Fruit fly (Drosophila melanogaster) Kc167 (cell line): ENCODE results near the gene atk.

Source experiments
- Myc ChIP-seq: fragments of >200 bp; optimal IDR thresholded peaks from 2 replicates; lab custom pipeline; 2017; ENCODE audit warnings: missing external identifiers
- Sin3A ChIP-seq: fragments of >200 bp; optimal IDR thresholded peaks from 2 replicates; lab custom pipeline; 2018; ENCODE audit warnings: missing external identifiers
- h ChIP-seq: fragments of >200 bp; optimal IDR thresholded peaks from 3 replicates; lab custom pipeline; 2018; ENCODE audit warnings: missing external identifiers
- insv ChIP-seq: fragments of >200 bp; optimal IDR thresholded peaks from 3 replicates; lab custom pipeline; 2018; ENCODE audit warnings: missing external identifiers
- psq ChIP-seq: fragments of >200 bp; optimal IDR thresholded peaks from 2 replicates; lab custom pipeline; 2017; ENCODE audit warnings: missing external identifiers
- ttk ChIP-seq: sonication (Bioruptor generic); optimal IDR thresholded peaks from 2 replicates; lab custom pipeline; 2017; ENCODE audit warnings: missing external identifiers

The atk gene

DNA sequence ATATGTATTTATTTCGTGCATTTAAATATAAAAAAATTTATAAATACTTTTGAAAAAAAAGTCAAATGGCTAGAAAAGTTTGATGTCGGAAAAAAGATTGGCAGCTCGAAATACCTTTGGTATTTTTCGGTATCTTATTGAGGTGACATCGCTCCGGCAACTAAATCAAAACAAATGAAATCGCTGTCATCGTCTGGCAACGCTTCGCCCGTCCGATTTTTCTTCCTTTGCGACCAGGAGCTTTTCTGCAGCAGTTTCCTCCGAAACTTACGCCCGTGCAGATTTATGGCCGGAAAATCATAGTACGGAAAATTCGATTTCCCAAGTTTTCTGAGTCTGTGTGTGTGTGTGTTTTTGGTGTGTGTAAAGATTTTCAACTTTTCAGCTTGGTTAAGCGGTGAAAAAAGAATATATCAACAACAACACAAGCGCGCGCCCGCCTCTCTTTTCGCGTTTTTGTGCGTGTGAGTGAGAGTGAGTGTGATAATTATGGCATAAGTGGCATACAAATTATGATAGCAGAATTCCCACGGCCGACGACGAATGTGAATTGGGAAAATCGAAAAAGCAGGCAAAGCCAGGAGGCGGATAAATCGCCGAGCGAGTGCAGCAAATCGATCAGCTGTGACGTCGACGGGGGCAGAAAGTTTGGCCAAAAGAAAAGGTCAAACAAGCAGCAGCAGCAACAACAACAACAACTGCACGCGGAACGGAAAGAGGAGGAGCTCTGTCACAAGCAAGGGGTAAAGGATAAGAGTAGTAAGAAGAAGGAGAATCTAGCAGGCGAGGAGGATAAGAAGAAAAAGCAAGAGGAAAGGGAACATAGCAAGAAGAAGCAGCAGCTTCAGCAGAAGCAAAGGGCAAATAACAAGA lies 32.7 kb upstream of the atk start, which contains the start of gene CG32425:
TSS of gene CG32425 (plus strand) at position 200 of the 873 bp plus-strand sequence.
- TF ChIP-seq ttk (lab: Kevin White, UChicago) (no peak), Myc (no peak), insv (lab: Kevin White, UChicago) (no peak), Sin3A (lab: Kevin White, UChicago) (no peak)

DNA sequence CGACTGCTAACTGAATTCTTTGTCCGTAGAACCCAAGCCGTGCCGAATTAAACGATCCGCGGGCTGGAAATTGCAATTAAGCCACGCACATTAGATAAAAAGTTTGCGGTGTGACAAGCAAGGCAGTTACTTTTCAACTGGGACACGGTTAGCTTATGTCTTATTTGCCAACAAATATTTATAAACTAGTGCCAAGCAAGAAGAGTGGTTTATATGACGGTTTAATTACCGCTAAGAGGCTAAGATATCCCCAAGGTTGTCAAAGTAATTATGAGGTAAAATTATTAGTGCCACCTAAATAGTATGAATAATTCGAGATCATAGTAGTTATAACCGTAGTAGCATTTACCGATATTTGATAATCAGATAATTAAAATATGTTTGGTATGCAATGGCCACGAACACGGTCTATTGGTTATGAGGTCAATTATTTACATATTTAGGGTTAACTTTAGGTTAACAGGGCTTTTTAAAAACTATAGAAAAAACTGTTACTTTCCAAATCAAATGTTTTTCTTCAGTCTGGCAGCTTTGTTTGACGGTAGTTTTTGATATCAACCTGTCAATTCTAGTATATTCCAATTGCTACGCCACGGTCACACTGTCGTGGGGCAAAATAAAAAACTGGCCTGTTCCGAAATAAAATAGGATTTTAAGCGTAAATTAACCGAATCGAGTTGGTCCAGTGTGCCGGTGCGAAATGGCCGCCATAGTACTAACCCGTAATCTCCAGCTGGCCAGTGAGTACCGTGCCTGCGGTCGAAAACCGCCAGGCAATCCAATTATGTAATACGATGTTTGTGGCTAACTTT lies 30.3 kb upstream of the atk start, which contains the start of gene ZnT77C:
TSS of gene ZnT77C (minus strand) at position 142 of the 812 bp plus-strand sequence.
- no peak for TF ChIP-seq insv (lab: Kevin White, UChicago)
- TF ChIP-seq ttk (lab: Kevin White, UChicago) = no peak
- TF ChIP-seq psq = no peak

DNA sequence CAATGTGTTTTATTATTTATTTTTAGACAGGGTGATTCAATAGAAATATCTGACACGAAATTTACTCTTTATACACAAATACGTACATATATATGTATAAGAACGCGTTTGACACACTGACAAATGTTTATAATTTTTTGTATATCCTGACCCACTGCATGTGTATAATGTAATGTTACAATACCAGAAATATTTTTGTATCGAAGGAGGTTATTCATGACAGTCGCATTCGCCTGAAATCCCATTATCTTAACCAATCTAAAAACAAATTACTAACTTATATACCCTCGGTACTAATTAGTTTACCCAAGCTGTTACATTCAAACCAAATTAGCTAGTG lies 29.6 kb upstream of the atk start:
- TF ChIP-seq h (no peak), psq (no peak), Myc (no peak), ttk (lab: Kevin White, UChicago) (no peak), insv (lab: Kevin White, UChicago) (no peak), Sin3A (lab: Kevin White, UChicago) (no peak)

DNA sequence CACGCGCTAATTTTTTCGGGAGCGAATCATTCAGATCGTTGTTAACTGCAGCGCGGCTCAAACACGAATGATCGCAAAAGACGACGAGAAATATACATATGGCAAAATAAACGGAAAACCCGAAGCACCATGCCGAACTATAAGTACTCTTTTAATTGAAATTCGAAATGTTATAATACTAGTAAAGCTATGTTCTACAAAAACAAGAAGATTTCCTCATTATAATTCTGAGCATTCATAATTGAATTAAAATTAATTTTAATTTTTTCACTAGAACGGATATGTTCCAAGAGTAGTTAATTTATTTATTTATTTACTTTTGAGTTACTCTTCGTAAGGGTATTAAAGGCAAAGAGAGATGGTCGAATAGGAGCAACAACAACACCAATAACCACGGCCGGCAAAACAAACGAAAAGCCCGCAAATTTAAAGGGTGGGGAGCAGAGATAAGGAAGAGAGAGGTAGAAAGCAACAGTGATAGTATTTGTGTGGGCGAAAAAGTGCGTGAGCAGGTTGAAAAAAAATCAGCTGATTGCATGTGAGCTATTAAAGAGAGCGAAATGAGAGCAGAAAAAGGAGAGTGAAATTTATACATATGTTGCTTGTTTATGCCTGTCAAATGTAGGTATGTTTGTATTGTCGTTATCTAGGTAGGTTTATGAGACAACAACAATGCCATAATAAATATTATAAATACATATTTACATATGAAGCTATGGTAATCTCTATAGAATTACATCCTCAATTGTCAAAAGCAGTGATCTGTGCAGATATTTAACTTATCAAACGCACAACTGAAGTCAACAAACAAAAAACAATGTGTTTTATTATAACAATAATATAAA lies 29.0 kb upstream of the atk start:
- TF ChIP-seq Myc = no peak
- TF ChIP-seq h = no peak
- TF ChIP-seq ttk (lab: Kevin White, UChicago) = no peak
- TF ChIP-seq Sin3A (lab: Kevin White, UChicago) = no peak
- TF ChIP-seq insv (lab: Kevin White, UChicago) = no peak
- no peak for TF ChIP-seq psq

DNA sequence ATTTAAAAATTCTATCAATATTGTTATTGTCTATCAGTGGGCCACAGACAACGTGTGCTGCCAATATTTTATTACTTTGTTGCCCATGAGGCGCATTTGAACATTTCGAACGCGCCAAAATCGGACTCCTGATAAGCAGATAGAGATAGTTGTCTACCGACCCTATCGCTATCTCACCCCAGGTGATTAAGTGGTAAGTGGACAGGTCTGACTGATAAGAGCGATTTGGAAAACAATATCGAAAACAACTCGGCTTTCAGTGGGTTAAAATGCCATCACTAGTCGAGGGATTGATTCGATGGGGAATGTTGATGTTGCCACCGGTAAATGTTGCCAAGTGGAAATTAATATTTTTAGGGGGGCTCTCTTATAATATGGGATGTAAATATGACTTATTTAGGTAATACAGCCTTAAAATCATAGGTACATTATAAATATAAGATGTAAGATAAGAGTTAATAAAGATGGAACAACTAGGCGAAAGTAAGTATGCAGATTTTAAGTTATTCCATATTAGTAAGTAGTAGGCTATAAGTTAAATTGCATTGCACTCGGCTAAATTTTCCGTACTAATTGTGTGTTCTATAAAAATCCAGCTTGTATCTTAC lies 27.0 kb upstream of the atk start, which contains the start of gene ND-39:
TSS of gene ND-39 (plus strand) at position 558 of the 608 bp plus-strand sequence.
- TF ChIP-seq psq (no peak), Myc (no peak), Sin3A (lab: Kevin White, UChicago) (no peak), ttk (lab: Kevin White, UChicago) (no peak), insv (lab: Kevin White, UChicago) (no peak), h (no peak)

DNA sequence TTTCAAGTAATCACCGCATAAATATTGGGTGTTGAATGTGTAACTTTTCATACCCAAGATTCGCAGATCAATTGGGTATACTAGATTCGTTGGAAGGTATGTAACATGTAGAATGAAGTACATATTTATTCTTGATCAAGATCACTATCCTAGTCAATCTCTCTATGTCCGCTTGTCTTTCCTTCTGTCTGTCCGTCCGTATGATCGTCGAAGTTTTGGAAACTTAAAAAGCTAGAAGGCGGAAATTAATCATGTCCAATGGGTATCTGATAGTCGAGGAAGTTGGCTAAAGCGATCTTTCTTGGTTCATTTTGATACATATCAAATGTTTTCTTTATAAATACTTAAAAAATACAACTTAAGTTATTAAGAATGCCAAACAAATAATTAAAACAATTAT lies 23.0 kb upstream of the atk start:
- no peak for TF ChIP-seq insv (lab: Kevin White, UChicago)

DNA sequence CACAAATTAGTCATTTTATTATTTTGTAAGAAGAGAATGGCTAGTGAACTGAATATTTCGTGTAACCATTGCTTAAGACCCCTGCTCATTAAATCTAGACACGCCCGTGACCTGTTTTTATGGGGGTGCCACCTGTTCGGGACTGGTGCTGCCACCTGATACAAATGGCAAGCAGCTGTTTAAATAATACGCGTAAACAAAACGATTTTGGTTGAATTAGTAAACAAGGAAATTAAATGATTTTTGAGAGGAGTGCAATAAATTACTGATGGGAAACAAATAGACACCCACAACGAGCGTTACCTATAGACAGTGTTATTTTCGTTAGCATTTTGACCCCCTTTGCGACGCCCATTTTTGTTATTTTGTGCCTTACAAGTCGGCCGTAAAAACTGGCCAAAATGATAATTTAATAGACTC lies 10.1 kb upstream of the atk start:
- TF ChIP-seq Myc = no peak
- no peak for TF ChIP-seq h
- no peak for TF ChIP-seq insv (lab: Kevin White, UChicago)
- no peak for TF ChIP-seq ttk (lab: Kevin White, UChicago)
- TF ChIP-seq Sin3A (lab: Kevin White, UChicago) = no peak
- TF ChIP-seq psq = no peak

DNA sequence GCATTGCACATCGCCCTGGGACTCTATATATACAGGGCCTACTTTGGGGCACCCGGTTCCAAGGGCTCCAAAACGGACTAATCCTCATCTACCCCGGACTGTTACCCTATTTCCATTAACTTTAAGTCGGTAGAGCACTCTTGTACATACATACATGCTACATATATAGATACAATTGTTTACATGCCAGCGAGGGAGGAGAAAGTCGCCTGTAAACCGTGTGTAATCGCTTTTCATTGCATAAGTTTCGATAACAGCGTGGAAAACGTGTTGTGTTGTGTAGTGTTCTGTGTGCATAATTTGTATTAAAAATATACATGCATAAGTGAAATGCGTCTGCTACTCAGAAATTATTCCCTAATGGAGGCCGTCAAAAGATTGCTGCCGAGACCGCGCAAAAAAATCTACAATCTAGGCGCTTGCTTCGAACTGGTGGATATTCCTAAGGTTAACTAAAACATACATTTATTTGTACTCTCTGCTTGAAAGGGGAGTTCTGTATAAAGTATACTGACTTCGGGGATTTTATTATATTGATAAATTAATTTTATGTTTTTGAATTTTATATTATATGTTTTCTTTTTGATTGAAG lies 9.6 kb upstream of the atk start, which contains the start of gene isoQC:
TSS of gene isoQC (plus strand) at position 270 of the 592 bp plus-strand sequence.
- no peak for TF ChIP-seq psq
- TF ChIP-seq ttk (lab: Kevin White, UChicago) = no peak
- no peak for TF ChIP-seq insv (lab: Kevin White, UChicago)
- no peak for TF ChIP-seq Myc
- TF ChIP-seq Sin3A (lab: Kevin White, UChicago) = no peak
- TF ChIP-seq h = no peak

DNA sequence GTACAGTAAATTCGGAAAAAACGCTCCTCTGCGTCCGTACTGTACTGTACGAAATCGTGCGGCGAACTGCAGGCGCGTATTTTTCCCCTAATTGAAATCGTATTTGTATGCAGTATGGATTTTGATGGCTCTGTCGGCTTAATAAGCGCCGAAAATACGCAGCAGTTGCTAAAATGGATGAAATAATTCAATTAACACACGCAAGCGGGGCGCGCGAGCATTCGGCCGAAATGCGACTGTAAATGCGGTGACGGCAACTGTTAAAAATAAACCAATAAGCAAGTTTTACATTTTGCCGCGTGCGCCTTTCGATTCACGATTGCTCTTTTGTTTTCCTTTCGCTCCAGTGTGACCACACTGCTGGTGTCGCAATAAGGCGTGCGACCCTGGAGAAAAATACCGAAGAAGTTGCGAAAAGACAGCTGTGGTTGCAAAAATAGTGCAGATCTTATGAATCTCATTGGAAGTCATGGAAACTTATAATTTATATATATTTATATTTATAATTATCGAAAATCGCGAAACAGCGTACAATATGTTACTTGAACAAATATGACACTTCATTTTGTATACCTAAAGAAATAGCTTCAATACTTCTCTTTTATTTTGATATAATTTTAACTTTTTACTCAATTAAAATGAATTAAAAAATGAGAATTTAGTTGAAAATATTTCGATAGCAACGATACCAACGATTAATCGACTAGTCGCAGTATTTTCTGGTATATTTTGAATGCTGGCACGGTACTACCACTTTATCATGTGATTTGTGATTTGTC lies 8.5 kb upstream of the atk start, which contains the start of the genes CG32428 and CG5969:
TSS of gene CG32428 (minus strand) at position 703 of the 779 bp plus-strand sequence.
TSS of gene CG5969 (plus strand) at position 763 of the 779 bp plus-strand sequence.
- TF ChIP-seq Myc = no peak
- TF ChIP-seq ttk (lab: Kevin White, UChicago) = no peak
- no peak for TF ChIP-seq psq
- no peak for TF ChIP-seq h
- no peak for TF ChIP-seq Sin3A (lab: Kevin White, UChicago)
- no peak for TF ChIP-seq insv (lab: Kevin White, UChicago)

DNA sequence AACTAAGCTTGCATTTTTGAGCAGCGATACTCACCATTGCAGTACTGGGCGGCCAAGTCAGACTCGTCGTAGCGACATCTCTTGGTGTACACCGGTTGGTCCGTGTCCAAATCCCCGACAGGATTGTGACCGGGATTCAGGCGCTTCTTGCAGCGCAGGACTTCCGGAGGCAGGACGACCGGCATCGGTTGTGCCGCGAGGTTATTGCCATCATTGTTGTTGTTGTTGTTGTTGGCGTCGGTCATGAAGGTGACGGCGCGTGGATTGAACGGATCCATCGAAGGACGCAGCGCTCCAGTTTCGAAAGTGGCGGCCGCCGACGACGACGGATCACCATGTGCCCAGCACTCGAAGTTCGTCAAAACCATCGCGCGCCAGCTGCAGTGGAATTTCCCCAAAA lies 7.9 kb upstream of the atk start:
- TF ChIP-seq ttk (lab: Kevin White, UChicago) (no peak), Sin3A (lab: Kevin White, UChicago) (no peak)
